Worm (Caenorhabditis elegans): ENCODE data around the gene ZK1307.9.

ZK1307.9 gene

ce11 chrII:9614728-9615127 lies 34.6 kb upstream of the ZK1307.9 start, which contains the start of gene hlh-6:
Gene hlh-6 (minus strand): TSS chrII:9614828.
- no peak for TF ChIP-seq aly-2 (tag; optimal IDR thresholded peaks at IDR 0.05)

DNA sequence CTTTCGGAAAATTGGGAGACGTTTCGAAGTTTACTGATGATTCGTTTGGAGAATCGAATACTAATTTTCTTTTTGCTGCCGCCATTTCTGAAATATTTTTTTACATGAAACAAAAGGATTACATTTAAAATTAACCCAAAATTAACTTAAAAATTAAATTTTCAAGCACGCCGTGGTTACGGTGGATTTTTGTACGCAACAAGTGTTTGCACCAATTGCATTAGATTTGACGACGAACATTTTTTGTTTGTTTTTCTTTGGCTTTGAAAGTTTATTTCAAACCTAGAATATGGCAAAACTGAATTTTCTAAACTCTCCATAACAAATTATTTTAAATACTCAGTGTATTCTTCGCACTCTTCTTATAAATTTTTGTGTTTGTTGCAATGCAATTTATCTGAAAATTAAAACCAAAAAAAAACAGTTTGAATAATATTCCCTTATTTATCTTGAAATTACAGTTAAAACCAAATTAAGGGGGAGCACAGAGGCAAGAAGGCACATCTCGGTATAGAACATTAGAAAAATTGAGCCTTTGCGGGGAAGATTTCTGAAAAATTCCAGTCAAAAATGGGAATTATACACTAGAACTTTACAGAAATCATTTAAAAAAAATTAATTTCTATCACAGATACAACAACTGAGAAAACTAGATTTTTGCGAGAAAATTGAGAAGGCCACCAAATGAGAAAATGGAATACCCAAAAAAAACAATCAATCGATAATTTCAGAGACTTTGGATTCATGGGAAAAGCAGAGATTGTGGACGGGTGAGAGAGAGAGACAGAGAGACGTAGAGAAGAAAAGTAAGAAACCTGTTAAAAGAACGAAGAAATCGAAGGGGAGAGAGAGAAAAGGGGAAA lies 32.0 kb upstream of the ZK1307.9 start, which contains the start of gene hal-3:
Gene hal-3 (minus strand): TSS at position 87 of the 863 bp plus-strand sequence.
- TF ChIP-seq T26A8.4 (GFP tag; IDR thresholded peaks at IDR 0.05) = peak; percentile 39; the same call in 1 of the 2 replicates
- no peak for TF ChIP-seq F44E2.7 (GFP tag; IDR thresholded peaks at IDR 0.05)
- TF ChIP-seq ceh-62 (tag; optimal IDR thresholded peaks at IDR 0.05) = no peak
- TF ChIP-seq mxl-3 (GFP tag; optimal IDR thresholded peaks at IDR 0.05) = no peak
- no peak for TF ChIP-seq ztf-7 (tag; optimal IDR thresholded peaks at IDR 0.05)
- no peak for TF ChIP-seq nhr-48 (tag; optimal IDR thresholded peaks at IDR 0.05)
- TF ChIP-seq unc-39 (tag; optimal IDR thresholded peaks at IDR 0.05) = no peak
- no peak for TF ChIP-seq nhr-41 (GFP tag; IDR thresholded peaks at IDR 0.05)
- TF ChIP-seq madf-5 (GFP tag; IDR thresholded peaks at IDR 0.05) = no peak
- 0 out of 2 replicates have a peak, but pooled peaks have one; percentile 33 for TF ChIP-seq lin-38 (GFP tag; IDR thresholded peaks at IDR 0.05)
- no peak for TF ChIP-seq ZK337.2 (GFP tag; IDR thresholded peaks at IDR 0.05)
- no peak for TF ChIP-seq daf-16 (GFP tag; optimal IDR thresholded peaks at IDR 0.05)
- TF ChIP-seq daf-16 (tag; optimal IDR thresholded peaks at IDR 0.05) = no peak
- TF ChIP-seq dmd-9 (GFP tag; IDR thresholded peaks at IDR 0.05) = no peak
- TF ChIP-seq mes-2 (tag; optimal IDR thresholded peaks at IDR 0.05; ENCODE audit: poor library complexity, severe bottlenecking) = peak; percentile 64
- no peak for TF ChIP-seq vab-7 (GFP tag; IDR thresholded peaks at IDR 0.05)
- TF ChIP-seq jun-1 (tag; optimal IDR thresholded peaks at IDR 0.05) = no peak
- TF ChIP-seq F26F4.8 (GFP tag; conservative IDR thresholded peaks at IDR 0.05) = no peak
- TF ChIP-seq nhr-25 (tag; optimal IDR thresholded peaks at IDR 0.05; ENCODE audit: borderline replicate concordance, insufficient read depth) = peak; percentile 20
- no peak for TF ChIP-seq daf-19 (GFP tag; conservative IDR thresholded peaks at IDR 0.05)
- no peak for TF ChIP-seq lin-15B (tag; optimal IDR thresholded peaks at IDR 0.05)
- TF ChIP-seq aly-2 (tag; optimal IDR thresholded peaks at IDR 0.05) = no peak
- no peak for TF ChIP-seq tra-1 (GFP tag; IDR thresholded peaks at IDR 0.05)
- TF ChIP-seq hif-1 (tag; optimal IDR thresholded peaks at IDR 0.05) = peak in 1 of 2 experiments; percentile 18
- TF ChIP-seq snpc-1.2 (GFP tag; IDR thresholded peaks at IDR 0.05) = no peak
- TF ChIP-seq unc-62 (GFP tag; optimal IDR thresholded peaks at IDR 0.05 in 1 of 2) = peak in 1 of 2 experiments; percentile 81
- no peak for TF ChIP-seq unc-62 (tag; optimal IDR thresholded peaks at IDR 0.05)
- TF ChIP-seq daf-8 (GFP tag; IDR thresholded peaks at IDR 0.05) = no peak
- no peak for TF ChIP-seq php-3 (GFP tag; IDR thresholded peaks at IDR 0.05)
- no peak for TF ChIP-seq snpc-4 (tag; optimal IDR thresholded peaks at IDR 0.05)
- TF ChIP-seq lin-13 (GFP tag; optimal IDR thresholded peaks at IDR 0.05) = no peak
- TF ChIP-seq attf-4 (tag; optimal IDR thresholded peaks at IDR 0.05) = no peak
- no peak for TF ChIP-seq nhr-111 (GFP tag; optimal IDR thresholded peaks at IDR 0.05)
- 0 out of 2 replicates have a peak, but pooled peaks have one; percentile 9 for TF ChIP-seq egl-43 (GFP tag; IDR thresholded peaks at IDR 0.05)
- TF ChIP-seq hlh-11 (tag; optimal IDR thresholded peaks at IDR 0.05) = peak; percentile 17
- TF ChIP-seq mep-1 (tag; optimal IDR thresholded peaks at IDR 0.05) = peak; percentile 31
- no peak for TF ChIP-seq gei-8 (GFP tag; optimal IDR thresholded peaks at IDR 0.05)
- no peak for TF ChIP-seq unc-130 (GFP tag; optimal IDR thresholded peaks at IDR 0.05)
- no peak for TF ChIP-seq Y75B8A.6 (GFP tag; IDR thresholded peaks at IDR 0.05)
- TF ChIP-seq lin-29 (GFP tag; IDR thresholded peaks at IDR 0.05) = no peak
- TF ChIP-seq ceh-28 (tag; optimal IDR thresholded peaks at IDR 0.05) = peak; percentile 67
- TF ChIP-seq zip-11 (GFP tag; IDR thresholded peaks at IDR 0.05) = no peak
- TF ChIP-seq spr-1 (tag; optimal IDR thresholded peaks at IDR 0.05) = no peak
- TF ChIP-seq T20F7.1 (GFP tag; optimal IDR thresholded peaks at IDR 0.05) = no peak
- no peak for TF ChIP-seq R02D3.7 (tag; optimal IDR thresholded peaks at IDR 0.05)
- no peak for TF ChIP-seq cey-2 (tag; optimal IDR thresholded peaks at IDR 0.05; ENCODE audit: borderline replicate concordance, insufficient read depth)
- 0 out of 2 replicates have a peak, but pooled peaks have one; percentile 14 for TF ChIP-seq dmd-8 (GFP tag; IDR thresholded peaks at IDR 0.05)
